Worm (Caenorhabditis elegans) whole organism, young adult: Measurements from ENCODE around the gene F29G9.1.

ENCODE experiments used
- Y79H2A.3 ChIP-seq: fragments of 200-800 bp; sonication (Bioruptor generic); conservative IDR thresholded peaks from 2 replicates; pipeline ENCODE4 v1.3.6; 2022; ENCODE audit warnings: missing genetic modification reagents, missing genetic modification characterization, missing compliant biosample characterization
- ama-1 ChIP-seq, 3 experiments: fragments of 150-350 bp in 1 of 3; sonication (generic microtip) in 2 of 3; optimal IDR thresholded peaks; 2 replicates each; lab custom pipeline; 2014 to 2018; ENCODE audit warnings: missing biosample characterization in 2 of 3, missing genetic modification characterization in 2 of 3, missing genetic modification reagents in 2 of 3
- dpff-1 ChIP-seq: sonication (generic microtip); optimal IDR thresholded peaks from 2 replicates; lab custom pipeline; 2017; ENCODE audit warnings: mild to moderate bottlenecking, missing genetic modification characterization, missing compliant biosample characterization
- dpl-1 ChIP-seq: fragments of 150-350 bp; optimal IDR thresholded peaks from 2 replicates; lab custom pipeline; 2014; ENCODE audit warnings: missing biosample characterization, missing genetic modification reagents, missing genetic modification characterization
- egl-18 ChIP-seq: fragments of 200-800 bp; sonication (Bioruptor generic); IDR thresholded peaks from 2 replicates; pipeline ENCODE4 v1.3.6; 2022; ENCODE audit warnings: missing genetic modification reagents, missing genetic modification characterization, missing compliant biosample characterization
- lir-1 ChIP-seq: fragments of 200-800 bp; sonication (Bioruptor generic); conservative IDR thresholded peaks from 2 replicates; pipeline ENCODE4 v1.3.6; 2022; ENCODE audit warnings: missing genetic modification reagents, missing genetic modification characterization, missing compliant biosample characterization

ce11 chrV:6022076-6022475, 16.8 kb upstream of the F29G9.1 start:
- TF ChIP-seq dpl-1 (GFP tag; lab: Kevin White, UChicago) (no peak), lir-1 (no peak), egl-18 (GFP tag; lab: Robert Waterston, UW) (no peak), Y79H2A.3 (GFP tag; lab: Robert Waterston, UW) (no peak), ama-1 (optimal IDR thresholded peaks at IDR 0.05; lab: Kevin White, UChicago) (no peak), ama-1 (GFP tag; optimal IDR thresholded peaks at IDR 0.05; lab: Kevin White, UChicago) (no peak), dpff-1 (tag; lab: Kevin White, UChicago) (no peak)
